Fruit fly (Drosophila melanogaster) ovary, adult (tissue): ENCODE measurements around the gene CG32409.

Experiments
- CG17801 ChIP-seq: fragments of 200-800 bp; optimal IDR thresholded peaks from 2 replicates; lab custom pipeline; 2019; ENCODE audit warnings: missing biosample characterization, mild to moderate bottlenecking, missing genetic modification characterization, moderate library complexity; ENCODE audit not compliant: partially characterized antibody

CG32409 gene

dm6 chr3L:5899305-5899704 lies at the start of gene CG32409:
TSS of gene CG32409 (plus strand) at chr3L:5899528.
- TF ChIP-seq CG17801 (GFP tag; lab: Kevin White, UChicago) = peak; percentile 5

dm6 chr3L:5851636-5852035 lies 47.7 kb upstream of the CG32409 start:
- no peak for TF ChIP-seq CG17801 (GFP tag; lab: Kevin White, UChicago)

- TF ChIP-seq CG17801 (GFP tag; lab: Kevin White, UChicago) = no peak
Measured at dm6 chr3L:5855098-5855497, 44.2 kb upstream of the CG32409 start.

- no peak for TF ChIP-seq CG17801 (GFP tag; lab: Kevin White, UChicago)
Measured at dm6 chr3L:5856081-5856826, 43.1 kb upstream of the CG32409 start.

dm6 chr3L:5856919-5857318 lies 42.4 kb upstream of the CG32409 start:
- TF ChIP-seq CG17801 (GFP tag; lab: Kevin White, UChicago) = no peak

dm6 chr3L:5859029-5859428 lies 40.3 kb upstream of the CG32409 start:
- no peak for TF ChIP-seq CG17801 (GFP tag; lab: Kevin White, UChicago)

dm6 chr3L:5862994-5863393 lies 36.3 kb upstream of the CG32409 start:
- TF ChIP-seq CG17801 (GFP tag; lab: Kevin White, UChicago) = no peak

dm6 chr3L:5863868-5864413 lies 35.4 kb upstream of the CG32409 start:
- no peak for TF ChIP-seq CG17801 (GFP tag; lab: Kevin White, UChicago)

dm6 chr3L:5866924-5867323 lies 32.4 kb upstream of the CG32409 start:
- no peak for TF ChIP-seq CG17801 (GFP tag; lab: Kevin White, UChicago)

dm6 chr3L:5869614-5870204 lies 29.6 kb upstream of the CG32409 start:
- TF ChIP-seq CG17801 (GFP tag; lab: Kevin White, UChicago) = peak; percentile 69

dm6 chr3L:5871201-5871600 lies 28.1 kb upstream of the CG32409 start, which contains the start of gene CG5568:
TSS of gene CG5568 (plus strand) at chr3L:5871501.
- TF ChIP-seq CG17801 (GFP tag; lab: Kevin White, UChicago) = no peak

- TF ChIP-seq CG17801 (GFP tag; lab: Kevin White, UChicago) = no peak
Measured at dm6 chr3L:5873011-5873410, 26.3 kb upstream of the CG32409 start, which contains the start of gene CG18586. TSS of gene CG18586 (plus strand) at chr3L:5873311.

dm6 chr3L:5878734-5879291 lies 20.5 kb upstream of the CG32409 start:
- no peak for TF ChIP-seq CG17801 (GFP tag; lab: Kevin White, UChicago)

dm6 chr3L:5881310-5882208 lies 17.8 kb upstream of the CG32409 start:
- no peak for TF ChIP-seq CG17801 (GFP tag; lab: Kevin White, UChicago)

dm6 chr3L:5882209-5882403 lies 17.2 kb upstream of the CG32409 start, which contains the start of gene CG13287:
TSS of gene CG13287 (plus strand) at chr3L:5882304.
- no peak for TF ChIP-seq CG17801 (GFP tag; lab: Kevin White, UChicago)
